Fruit fly (Drosophila melanogaster) whole organism, pupa: ENCODE data around the gene slx1.

Experiments
- CG32121 ChIP-seq: fragments of 200-800 bp; sonication (Bioruptor generic); IDR thresholded peaks from 2 replicates; pipeline ENCODE4 v1.3.6; 2022; ENCODE audit warnings: missing biosample characterization, missing genetic modification characterization
- CG8301 ChIP-seq: fragments of 200-800 bp; sonication (Bioruptor generic); optimal IDR thresholded peaks from 2 replicates; lab custom pipeline; 2018; ENCODE audit warnings: missing biosample characterization, mild to moderate bottlenecking, missing genetic modification characterization
- D1 ChIP-seq: fragments of 200-800 bp; sonication (Bioruptor generic); optimal IDR thresholded peaks from 2 replicates; lab custom pipeline; 2018; ENCODE audit warnings: missing biosample characterization, mild to moderate bottlenecking, missing genetic modification characterization, moderate library complexity
- Pif1A ChIP-seq: fragments of 200-800 bp; sonication (Bioruptor generic); optimal IDR thresholded peaks from 3 replicates; lab custom pipeline; 2016; ENCODE audit warnings: missing biosample characterization, missing genetic modification characterization
- Snoo ChIP-seq: fragments of 200-800 bp; sonication (Bioruptor generic); optimal IDR thresholded peaks from 3 replicates; lab custom pipeline; 2017; ENCODE audit warnings: missing biosample characterization, mild to moderate bottlenecking, missing genetic modification characterization, inconsistent platforms

DNA sequence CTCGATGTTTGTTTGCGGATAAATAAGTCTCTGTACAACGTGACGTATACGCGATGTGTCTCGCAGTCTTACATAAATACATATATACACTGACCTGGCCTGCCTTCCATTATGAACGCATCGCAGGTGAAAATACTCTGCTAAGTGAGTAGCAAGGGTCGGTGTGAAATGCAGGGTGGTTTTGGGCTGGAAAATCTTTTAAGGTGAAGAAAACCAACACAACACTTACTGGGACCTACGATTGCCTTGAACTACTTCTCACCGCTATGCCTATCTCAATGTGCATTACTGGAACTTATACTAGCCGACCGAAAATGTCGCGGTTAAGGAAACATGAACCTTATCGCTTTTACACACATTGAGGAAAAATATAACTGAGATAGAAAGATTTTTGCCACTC lies 25.6 kb upstream of the slx1 start:
- no peak for TF ChIP-seq Snoo (tag; lab: Kevin White, UChicago)
- TF ChIP-seq CG8301 (tag; lab: Kevin White, UChicago) = no peak
- TF ChIP-seq D1 (tag; lab: Kevin White, UChicago) = no peak
- no peak for TF ChIP-seq Pif1A (GFP tag; lab: Kevin White, UChicago)
- no peak for TF ChIP-seq CG32121 (GFP tag; lab: Robert Waterston, UW)
